Worm (Caenorhabditis elegans) whole organism, dauer: ENCODE results near the gene cht-3.

Experiments
- unc-62 ChIP-seq: sonication (generic microtip); optimal IDR thresholded peaks from 2 replicates; lab custom pipeline; 2017; ENCODE audit warnings: missing biosample characterization, missing genetic modification reagents, missing genetic modification characterization

The cht-3 gene

DNA sequence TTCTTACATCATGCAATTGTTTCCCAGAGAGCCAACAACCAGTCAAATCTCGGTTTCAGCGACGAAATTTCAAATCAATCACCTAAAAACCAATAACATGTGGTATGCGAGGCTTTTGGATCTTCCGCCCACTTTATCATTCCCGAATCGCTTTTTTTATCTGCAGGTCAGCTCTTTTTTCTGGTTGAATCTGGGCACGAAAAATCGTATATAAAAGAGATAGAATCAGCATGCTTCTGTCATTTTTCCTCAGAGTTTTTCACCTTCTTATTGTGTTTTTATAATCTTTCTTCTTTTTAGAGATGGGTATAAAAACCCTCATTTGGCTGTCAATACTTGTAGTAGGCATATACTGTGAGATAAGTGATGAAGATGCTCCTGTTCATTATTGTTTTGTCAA lies at the start of gene cht-3:
Gene cht-3, plus strand, starts transcription at position 301 of the 400 bp plus-strand sequence.
- no peak for TF ChIP-seq unc-62 (GFP tag; lab: Kevin White, UChicago)

- TF ChIP-seq unc-62 (GFP tag; lab: Kevin White, UChicago) = no peak
These were observed 48.7 kb upstream of the cht-3 start for ce11 chrIV:6954682-6955081.

DNA sequence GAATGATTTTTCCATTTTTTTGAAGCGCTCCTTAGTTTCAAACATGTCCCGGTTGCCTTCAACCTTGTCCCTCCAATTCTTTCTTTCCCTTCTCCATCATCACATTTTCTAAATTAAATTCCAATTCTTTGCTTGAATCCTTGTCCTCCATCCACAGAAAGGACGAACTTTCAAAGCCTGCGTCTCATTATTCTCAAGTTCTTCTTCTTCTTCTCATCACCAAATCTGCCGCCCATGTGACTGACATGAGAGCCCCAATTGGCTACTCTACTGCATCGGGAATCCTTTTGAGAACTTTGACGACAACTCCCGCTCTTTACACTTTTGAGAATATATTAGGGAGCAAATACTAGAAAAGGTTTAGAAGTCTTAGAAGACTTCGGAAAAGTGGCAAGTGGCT lies 46.8 kb upstream of the cht-3 start:
- no peak for TF ChIP-seq unc-62 (GFP tag; lab: Kevin White, UChicago)

ce11 chrIV:6957341-6957740 lies 46.1 kb upstream of the cht-3 start, which contains the start of gene jnk-1:
jnk-1 (plus strand) TSS chrIV:6957641.
- TF ChIP-seq unc-62 (GFP tag; lab: Kevin White, UChicago) = no peak

- no peak for TF ChIP-seq unc-62 (GFP tag; lab: Kevin White, UChicago)
These were observed 44.7 kb upstream of the cht-3 start for ce11 chrIV:6958696-6959095.

ce11 chrIV:6959483-6959882 lies 43.9 kb upstream of the cht-3 start:
- TF ChIP-seq unc-62 (GFP tag; lab: Kevin White, UChicago) = no peak

DNA sequence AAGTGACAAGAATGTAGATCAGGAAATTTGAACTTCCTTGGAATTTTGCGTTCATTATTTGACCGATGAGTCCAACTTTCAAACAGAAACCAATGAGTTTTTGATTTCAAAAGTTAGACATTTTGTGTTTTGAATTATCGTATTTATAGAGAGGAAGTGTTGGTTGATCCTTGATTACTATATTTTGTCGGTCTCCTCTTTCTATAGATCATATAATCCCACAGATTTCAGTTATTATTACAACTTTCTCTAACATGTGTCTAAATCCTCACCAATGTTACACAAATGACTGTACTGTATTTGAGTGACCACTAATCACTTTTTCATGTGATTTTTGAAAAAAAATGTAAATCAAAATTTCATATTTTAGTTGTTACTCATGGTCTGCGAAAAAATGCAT lies 38.9 kb upstream of the cht-3 start, which contains the start of gene B0478.3:
Gene B0478.3, minus strand, starts transcription at position 101 of the 400 bp plus-strand sequence.
- TF ChIP-seq unc-62 (GFP tag; lab: Kevin White, UChicago) = no peak

DNA sequence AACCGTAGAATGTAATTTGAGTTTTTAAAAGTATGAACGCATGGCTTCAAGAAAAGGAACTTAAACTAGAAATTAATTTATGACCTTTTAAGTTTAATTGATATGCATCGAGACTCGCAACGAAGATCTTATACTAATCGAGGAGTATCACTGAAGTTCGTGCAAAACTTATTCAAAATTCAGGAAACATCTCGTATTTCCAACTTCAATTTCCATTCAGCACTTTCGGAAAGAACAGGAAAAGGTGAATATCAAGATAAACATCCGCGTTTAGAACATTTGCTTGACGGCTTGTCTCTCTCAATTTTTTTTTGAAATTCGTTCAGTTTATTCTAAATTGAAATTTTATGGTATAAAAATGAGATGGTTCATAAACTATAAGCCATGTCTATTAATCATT lies 38.2 kb upstream of the cht-3 start, which contains the start of gene ZK381.2:
Gene ZK381.2, plus strand, starts transcription at position 301 of the 400 bp plus-strand sequence.
- TF ChIP-seq unc-62 (GFP tag; lab: Kevin White, UChicago) = no peak

DNA sequence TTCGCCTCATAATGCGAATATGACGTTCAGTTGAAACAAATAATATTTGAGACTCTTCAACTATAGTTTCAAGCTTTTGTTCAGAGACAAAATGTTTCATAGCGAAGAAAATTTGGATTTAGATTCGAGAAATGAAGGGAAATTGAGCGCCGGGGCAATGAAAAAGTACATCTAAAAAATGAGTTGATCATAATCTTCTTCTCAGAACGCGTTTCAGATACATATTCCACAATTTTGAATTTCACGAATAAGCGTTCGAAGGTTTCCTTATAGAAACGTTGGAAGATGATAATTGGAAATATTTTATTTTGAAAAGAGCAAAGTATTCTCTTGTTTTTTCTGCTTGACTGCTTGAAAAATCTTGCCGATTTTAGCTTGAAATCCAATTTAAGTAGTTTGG lies 33.2 kb upstream of the cht-3 start, which contains the start of gene ZK381.8:
Gene ZK381.8, minus strand, starts transcription at position 101 of the 400 bp plus-strand sequence.
- no peak for TF ChIP-seq unc-62 (GFP tag; lab: Kevin White, UChicago)

ce11 chrIV:6971213-6971612 lies 32.2 kb upstream of the cht-3 start, which contains the start of gene ZK381.62:
ZK381.62 (minus strand) TSS chrIV:6971313.
- TF ChIP-seq unc-62 (GFP tag; lab: Kevin White, UChicago) = no peak

DNA sequence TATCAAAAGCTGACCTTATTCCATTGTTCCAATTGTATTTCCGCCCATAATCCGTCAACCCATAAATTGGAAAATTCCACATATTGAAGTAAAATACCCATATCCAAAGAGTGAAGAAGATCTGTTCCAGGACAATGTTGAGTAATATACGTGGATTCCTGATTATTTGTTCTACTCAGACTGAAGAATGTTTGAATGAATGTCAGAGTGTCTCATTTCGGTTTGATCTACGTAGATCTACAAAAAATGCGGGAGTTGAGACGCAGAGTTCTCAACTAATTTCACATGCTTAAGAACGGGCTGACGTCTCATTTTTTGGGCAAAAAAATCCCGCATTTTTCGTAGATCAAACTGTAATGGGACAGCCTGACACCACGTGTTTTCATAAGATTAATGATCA lies 31.0 kb upstream of the cht-3 start, which contains the start of gene nhr-249:
Gene nhr-249, minus strand, starts transcription at position 101 of the 400 bp plus-strand sequence.
- no peak for TF ChIP-seq unc-62 (GFP tag; lab: Kevin White, UChicago)

ce11 chrIV:6974162-6974938 lies 29.1 kb upstream of the cht-3 start:
- TF ChIP-seq unc-62 (GFP tag; lab: Kevin White, UChicago) = no peak

DNA sequence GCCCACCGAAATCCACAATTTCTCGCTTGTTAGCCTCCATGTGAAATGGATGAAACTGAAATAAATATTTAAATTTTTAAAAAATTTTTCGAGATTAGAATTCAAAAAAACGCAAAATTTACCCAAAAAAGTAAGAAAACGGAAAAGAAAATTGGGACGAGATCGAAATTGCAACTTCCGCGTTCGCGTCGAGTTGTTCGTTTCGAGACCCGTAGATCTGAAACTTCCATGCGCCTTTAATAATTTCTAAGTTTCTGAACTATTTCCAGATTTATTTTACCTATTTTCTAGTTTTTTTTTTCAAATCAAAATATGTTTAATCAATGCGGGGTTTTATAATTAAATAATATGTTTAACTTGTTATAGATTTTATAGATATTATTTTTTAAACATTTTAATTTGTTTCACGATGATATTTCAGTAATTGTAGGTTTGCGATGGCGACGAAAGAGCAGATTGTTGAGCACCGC lies 26.3 kb upstream of the cht-3 start, which contains the start of the genes pgl-1 and him-3:
Gene pgl-1, minus strand, starts transcription at position 230 of the 470 bp plus-strand sequence.
Gene him-3, plus strand, starts transcription at position 420 of the 470 bp plus-strand sequence.
- no peak for TF ChIP-seq unc-62 (GFP tag; lab: Kevin White, UChicago)

ce11 chrIV:6978625-6979024 lies 24.8 kb upstream of the cht-3 start:
- no peak for TF ChIP-seq unc-62 (GFP tag; lab: Kevin White, UChicago)

DNA sequence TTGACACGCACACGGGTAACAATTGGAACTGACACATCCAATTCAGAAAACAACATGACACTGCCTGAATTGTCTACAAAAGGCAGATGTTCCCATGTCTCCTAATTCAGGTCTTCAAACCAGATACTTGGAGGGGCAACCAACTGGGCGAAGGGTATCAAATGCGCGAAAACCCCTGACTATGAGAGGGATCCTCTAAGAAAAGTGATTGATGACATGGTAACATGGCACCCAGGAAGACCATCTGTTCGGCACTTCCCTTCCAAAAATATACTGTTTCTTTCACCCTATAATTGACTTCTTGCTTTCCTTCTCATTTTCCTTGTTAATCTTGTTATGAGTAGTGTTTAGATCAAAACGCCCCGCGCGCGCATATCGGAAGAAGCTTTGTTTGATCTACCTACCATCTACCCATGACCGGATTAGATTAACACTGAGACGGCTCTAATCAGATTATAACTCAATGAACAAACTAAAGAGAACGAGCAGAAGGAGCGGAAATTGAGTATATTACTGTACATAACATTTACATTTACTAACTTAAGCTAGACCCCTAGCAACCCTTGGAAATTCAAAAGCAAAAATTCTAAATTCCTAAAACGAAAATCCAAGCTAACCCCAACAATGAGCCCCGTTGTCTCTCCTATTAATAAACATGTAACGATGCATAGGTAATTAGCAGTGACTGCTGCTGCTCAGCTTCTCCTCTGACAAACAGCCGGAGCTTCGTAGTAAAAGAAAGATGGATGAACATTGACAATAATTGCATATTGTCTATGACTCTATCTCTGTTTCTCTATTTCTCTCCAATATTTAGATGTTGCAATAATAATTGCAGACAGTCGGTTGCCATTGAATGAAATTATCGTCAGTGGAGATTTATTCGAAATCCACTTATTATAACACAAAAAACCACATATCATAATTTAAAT lies 18.7 kb upstream of the cht-3 start:
- no peak for TF ChIP-seq unc-62 (GFP tag; lab: Kevin White, UChicago)
